Fruit fly (Drosophila melanogaster): ENCODE data around the gene CG17219.

CG17219 gene

dm6 chr2L:3029012-3029411 lies at the start of gene CG17219, which contains the start of gene Sf3b2:
CG17219 (plus strand) TSS chr2L:3029253.
Sf3b2 (minus strand) TSS chr2L:3029168.
- TF ChIP-seq EcR (GFP tag; optimal IDR thresholded peaks at IDR 0.05) (no peak), usp (GFP tag; optimal IDR thresholded peaks at IDR 0.05) (no peak), CG8478 (optimal IDR thresholded peaks at IDR 0.05) (no peak), psq (optimal IDR thresholded peaks at IDR 0.05) (no peak), pan (optimal IDR thresholded peaks at IDR 0.05) (no peak), Dll (optimal IDR thresholded peaks at IDR 0.05) (no peak)

dm6 chr2L:2986776-2987175 lies 42.3 kb upstream of the CG17219 start:
- TF ChIP-seq EcR (GFP tag; optimal IDR thresholded peaks at IDR 0.05) (no peak), pan (optimal IDR thresholded peaks at IDR 0.05) (no peak), psq (optimal IDR thresholded peaks at IDR 0.05) (no peak), Dll (optimal IDR thresholded peaks at IDR 0.05) (no peak), CG8478 (optimal IDR thresholded peaks at IDR 0.05) (no peak), usp (GFP tag; optimal IDR thresholded peaks at IDR 0.05) (no peak)

dm6 chr2L:2987681-2988381 lies 41.2 kb upstream of the CG17219 start, which contains the start of the genes Chd1 and Bem46:
Chd1 (minus strand) TSS chr2L:2987723.
Bem46 (plus strand) TSS chr2L:2988116.
- TF ChIP-seq CG8478 (optimal IDR thresholded peaks at IDR 0.05) (no peak), psq (optimal IDR thresholded peaks at IDR 0.05) (no peak), EcR (GFP tag; optimal IDR thresholded peaks at IDR 0.05) (no peak)

- TF ChIP-seq CG8478 (optimal IDR thresholded peaks at IDR 0.05) (no peak), Dll (optimal IDR thresholded peaks at IDR 0.05) (no peak), pan (optimal IDR thresholded peaks at IDR 0.05) (no peak)
These were observed 36.3 kb upstream of the CG17219 start, which contains the start of the genes okr and CG3558 for dm6 chr2L:2992664-2993174. okr (minus strand) TSS chr2L:2992759. CG3558 (plus strand) TSS chr2L:2992870.

dm6 chr2L:2993236-2993635 lies 35.8 kb upstream of the CG17219 start:
- TF ChIP-seq CG8478 (optimal IDR thresholded peaks at IDR 0.05) (peak; percentile 11), psq (optimal IDR thresholded peaks at IDR 0.05) (no peak)

dm6 chr2L:2993702-2994101 lies 35.4 kb upstream of the CG17219 start:
- TF ChIP-seq EcR (GFP tag; optimal IDR thresholded peaks at IDR 0.05) (no peak), usp (GFP tag; optimal IDR thresholded peaks at IDR 0.05) (no peak), CG8478 (optimal IDR thresholded peaks at IDR 0.05) (no peak), psq (optimal IDR thresholded peaks at IDR 0.05) (no peak), pan (optimal IDR thresholded peaks at IDR 0.05) (no peak), Dll (optimal IDR thresholded peaks at IDR 0.05) (no peak)

- TF ChIP-seq psq (optimal IDR thresholded peaks at IDR 0.05) (no peak), EcR (GFP tag; optimal IDR thresholded peaks at IDR 0.05) (no peak), CG8478 (optimal IDR thresholded peaks at IDR 0.05) (no peak), Dll (optimal IDR thresholded peaks at IDR 0.05) (no peak), usp (GFP tag; optimal IDR thresholded peaks at IDR 0.05) (no peak), pan (optimal IDR thresholded peaks at IDR 0.05) (no peak)
These were observed 29.9 kb upstream of the CG17219 start, which contains the start of gene Ccdc85 for dm6 chr2L:2999113-2999512. Ccdc85 (plus strand) TSS chr2L:2999286.

- TF ChIP-seq Dll (optimal IDR thresholded peaks at IDR 0.05) (no peak), usp (GFP tag; optimal IDR thresholded peaks at IDR 0.05) (no peak), EcR (GFP tag; optimal IDR thresholded peaks at IDR 0.05) (no peak)
These were observed 29.4 kb upstream of the CG17219 start for dm6 chr2L:2999609-3000008.

- no peak for TF ChIP-seq EcR (GFP tag; optimal IDR thresholded peaks at IDR 0.05)
- TF ChIP-seq pan (optimal IDR thresholded peaks at IDR 0.05) = no peak
- TF ChIP-seq Dll (optimal IDR thresholded peaks at IDR 0.05) = no peak
These were observed 28.5 kb upstream of the CG17219 start for dm6 chr2L:3000517-3000934.

dm6 chr2L:3001953-3002352 lies 27.1 kb upstream of the CG17219 start:
- TF ChIP-seq pan (optimal IDR thresholded peaks at IDR 0.05) (no peak), Dll (optimal IDR thresholded peaks at IDR 0.05) (no peak), CG8478 (optimal IDR thresholded peaks at IDR 0.05) (no peak), usp (GFP tag; optimal IDR thresholded peaks at IDR 0.05) (no peak), psq (optimal IDR thresholded peaks at IDR 0.05) (no peak), EcR (GFP tag; optimal IDR thresholded peaks at IDR 0.05) (no peak)

dm6 chr2L:3003399-3003798 lies 25.7 kb upstream of the CG17219 start:
- no peak for TF ChIP-seq psq (optimal IDR thresholded peaks at IDR 0.05)
- TF ChIP-seq usp (GFP tag; optimal IDR thresholded peaks at IDR 0.05) = no peak
- TF ChIP-seq EcR (GFP tag; optimal IDR thresholded peaks at IDR 0.05) = no peak
- TF ChIP-seq Dll (optimal IDR thresholded peaks at IDR 0.05) = no peak
- no peak for TF ChIP-seq pan (optimal IDR thresholded peaks at IDR 0.05)
- TF ChIP-seq CG8478 (optimal IDR thresholded peaks at IDR 0.05) = no peak

- TF ChIP-seq EcR (GFP tag; optimal IDR thresholded peaks at IDR 0.05) (no peak), CG8478 (optimal IDR thresholded peaks at IDR 0.05) (no peak), pan (optimal IDR thresholded peaks at IDR 0.05) (no peak), usp (GFP tag; optimal IDR thresholded peaks at IDR 0.05) (no peak), Dll (optimal IDR thresholded peaks at IDR 0.05) (no peak), psq (optimal IDR thresholded peaks at IDR 0.05) (no peak)
These were observed 24.5 kb upstream of the CG17219 start for dm6 chr2L:3004601-3005000.

dm6 chr2L:3005483-3005882 lies 23.6 kb upstream of the CG17219 start:
- no peak for TF ChIP-seq psq (optimal IDR thresholded peaks at IDR 0.05)
- no peak for TF ChIP-seq Dll (optimal IDR thresholded peaks at IDR 0.05)
- TF ChIP-seq usp (GFP tag; optimal IDR thresholded peaks at IDR 0.05) = no peak
- TF ChIP-seq EcR (GFP tag; optimal IDR thresholded peaks at IDR 0.05) = no peak
- TF ChIP-seq pan (optimal IDR thresholded peaks at IDR 0.05) = no peak
- TF ChIP-seq CG8478 (optimal IDR thresholded peaks at IDR 0.05) = no peak

Measured in whole organism.